Fruit fly (Drosophila melanogaster) whole organism, embryonic: ENCODE data around the gene CG42758.

Experiments
- Atf3 ChIP-seq: fragments of 200-800 bp; sonication (Bioruptor generic); optimal IDR thresholded peaks from 3 replicates; lab custom pipeline; 2016; ENCODE audit warnings: missing biosample characterization, missing genetic modification characterization
- B-H1 ChIP-seq: fragments of 200-800 bp; sonication (Bioruptor generic); IDR thresholded peaks from 3 replicates; pipeline ENCODE4 v1.3.6; 2022; ENCODE audit warnings: missing biosample characterization, missing genetic modification characterization
- CG10147 ChIP-seq: fragments of 200-800 bp; sonication (Bioruptor generic); optimal IDR thresholded peaks from 2 replicates; lab custom pipeline; 2019; ENCODE audit warnings: missing biosample characterization, mild to moderate bottlenecking, missing genetic modification characterization, moderate library complexity
- CG10267 ChIP-seq: fragments of 200-800 bp; sonication (Bioruptor generic); optimal IDR thresholded peaks from 2 replicates; lab custom pipeline; 2018; ENCODE audit warnings: missing biosample characterization, mild to moderate bottlenecking, missing genetic modification characterization, moderate library complexity
- CG10431 ChIP-seq: fragments of 200-800 bp; sonication (Bioruptor generic); optimal IDR thresholded peaks from 3 replicates; lab custom pipeline; 2018; ENCODE audit warnings: missing biosample characterization, mild to moderate bottlenecking, missing genetic modification characterization
- CG10565 ChIP-seq: fragments of 200-800 bp; sonication (Bioruptor generic); optimal IDR thresholded peaks from 3 replicates; lab custom pipeline; 2016; ENCODE audit warnings: missing biosample characterization, mild to moderate bottlenecking, missing genetic modification characterization
- CG10979 ChIP-seq: fragments of 200-800 bp; sonication (Bioruptor generic); optimal IDR thresholded peaks from 2 replicates; lab custom pipeline; 2018; ENCODE audit warnings: missing biosample characterization, mild to moderate bottlenecking, missing genetic modification characterization, moderate library complexity
- CG11398 ChIP-seq: fragments of 200-800 bp; sonication (Bioruptor generic); optimal IDR thresholded peaks from 2 replicates; lab custom pipeline; 2016; ENCODE audit warnings: missing biosample characterization, missing genetic modification characterization
- CG12071 ChIP-seq: fragments of 200-800 bp; sonication (Bioruptor generic); optimal IDR thresholded peaks from 3 replicates; lab custom pipeline; 2018; ENCODE audit warnings: missing biosample characterization, mild to moderate bottlenecking, missing genetic modification characterization
- CG13624 ChIP-seq: fragments of 200-800 bp; sonication (Bioruptor generic); optimal IDR thresholded peaks from 2 replicates; lab custom pipeline; 2016; ENCODE audit warnings: missing biosample characterization, missing genetic modification characterization
- CG1529 ChIP-seq: fragments of 200-800 bp; sonication (Bioruptor generic); optimal IDR thresholded peaks from 3 replicates; lab custom pipeline; 2018; ENCODE audit warnings: missing biosample characterization, missing genetic modification characterization
- CG17186 ChIP-seq: fragments of 200-800 bp; sonication (Bioruptor generic); optimal IDR thresholded peaks from 3 replicates; lab custom pipeline; 2017; ENCODE audit warnings: missing biosample characterization, missing genetic modification reagents, missing genetic modification characterization
- CG1832 ChIP-seq: fragments of 200-800 bp; sonication (Bioruptor generic); optimal IDR thresholded peaks from 2 replicates; lab custom pipeline; 2017; ENCODE audit warnings: missing biosample characterization, mild to moderate bottlenecking, missing genetic modification characterization, inconsistent platforms
- CG2712 ChIP-seq: fragments of 200-800 bp; optimal IDR thresholded peaks from 3 replicates; lab custom pipeline; 2019; ENCODE audit warnings: missing biosample characterization, mild to moderate bottlenecking, missing genetic modification characterization, moderate library complexity
- CG31388 ChIP-seq: fragments of 200-800 bp; sonication (Bioruptor generic); optimal IDR thresholded peaks from 2 replicates; lab custom pipeline; 2016; ENCODE audit warnings: missing biosample characterization, missing genetic modification characterization
- CG34376 ChIP-seq: fragments of 200-800 bp; sonication (Bioruptor generic); optimal IDR thresholded peaks from 2 replicates; lab custom pipeline; 2018; ENCODE audit warnings: missing biosample characterization, mild to moderate bottlenecking, missing genetic modification characterization
- CG6254 ChIP-seq: fragments of 200-800 bp; sonication (Bioruptor generic); optimal IDR thresholded peaks from 3 replicates; lab custom pipeline; 2017; ENCODE audit warnings: mild to moderate bottlenecking, missing biosample characterization, missing genetic modification reagents, missing genetic modification characterization
- CG6791 ChIP-seq: fragments of 200-800 bp; sonication (Bioruptor generic); IDR thresholded peaks from 3 replicates; pipeline ENCODE4 v1.3.6; 2022; ENCODE audit warnings: missing biosample characterization, missing genetic modification characterization; ENCODE audit not compliant: partially characterized antibody
- CG9876 ChIP-seq: fragments of 200-800 bp; sonication (Bioruptor generic); optimal IDR thresholded peaks from 2 replicates; lab custom pipeline; 2016; ENCODE audit warnings: missing biosample characterization, missing genetic modification characterization
- Dref ChIP-seq: fragments of 200-800 bp; sonication (Bioruptor generic); IDR thresholded peaks from 2 replicates; pipeline ENCODE4 v1.3.6; 2022; ENCODE audit warnings: missing biosample characterization, missing genetic modification characterization
- Ets65A ChIP-seq: fragments of 200-800 bp; sonication (Bioruptor generic); peaks from one replicate; lab custom pipeline; 2016; ENCODE audit warnings: missing biosample characterization, missing genetic modification characterization
- HLH54F ChIP-seq: fragments of 200-800 bp; sonication (Bioruptor generic); optimal IDR thresholded peaks from 3 replicates; lab custom pipeline; 2016; ENCODE audit warnings: missing biosample characterization, missing genetic modification characterization
- Hmr ChIP-seq: fragments of 200-800 bp; sonication (Bioruptor generic); optimal IDR thresholded peaks from 3 replicates; lab custom pipeline; 2017; ENCODE audit warnings: mild to moderate bottlenecking, missing biosample characterization, missing genetic modification reagents, missing genetic modification characterization
- Med ChIP-seq: fragments of 200-800 bp; sonication (Bioruptor generic); peaks from one replicate; lab custom pipeline; 2016; ENCODE audit warnings: missing biosample characterization, missing genetic modification characterization, mild to moderate bottlenecking, inconsistent platforms, moderate library complexity
- Neu2 ChIP-seq: fragments of 200-800 bp; sonication (Bioruptor generic); optimal IDR thresholded peaks from 3 replicates; lab custom pipeline; 2016; ENCODE audit warnings: missing biosample characterization, missing genetic modification characterization, borderline replicate concordance
- Nf-YA ChIP-seq: fragments of 200-800 bp; sonication (Bioruptor generic); IDR thresholded peaks from 2 replicates; pipeline ENCODE4 v1.3.6; 2022; ENCODE audit warnings: missing biosample characterization, missing genetic modification characterization
- Pdp1 ChIP-seq, 2 experiments: fragments of 200-800 bp; sonication (Bioruptor generic); optimal IDR thresholded peaks; 3 replicates each; lab custom pipeline; 2016; ENCODE audit warnings: missing biosample characterization in 2 of 2, missing genetic modification characterization in 2 of 2, mild to moderate bottlenecking in 1 of 2, moderate library complexity in 1 of 2
- Spps ChIP-seq: fragments of 200-800 bp; sonication (Bioruptor generic); optimal IDR thresholded peaks from 2 replicates; lab custom pipeline; 2018; ENCODE audit warnings: missing biosample characterization, mild to moderate bottlenecking, missing genetic modification characterization
- Stat92E ChIP-seq, 3 experiments: fragments of >200 bp in 2 of 3; fragments of 200-800 bp in 1 of 3; sonication (Bioruptor generic) in 1 of 3; optimal IDR thresholded peaks; 2 replicates each; lab custom pipeline; 2017 to 2019; ENCODE audit warnings: missing biosample characterization in 3 of 3, missing genetic modification characterization in 3 of 3, mild to moderate bottlenecking in 1 of 3, moderate library complexity in 1 of 3
- ab ChIP-seq: fragments of 200-800 bp; sonication (Bioruptor generic); optimal IDR thresholded peaks from 2 replicates; lab custom pipeline; 2016; ENCODE audit warnings: missing biosample characterization, missing genetic modification characterization
- az2 ChIP-seq: fragments of 200-800 bp; sonication (Bioruptor generic); optimal IDR thresholded peaks from 3 replicates; lab custom pipeline; 2016; ENCODE audit warnings: missing biosample characterization, missing genetic modification characterization
- bab2 ChIP-seq: fragments of 200-800 bp; sonication (Bioruptor generic); optimal IDR thresholded peaks from 2 replicates; lab custom pipeline; 2016; ENCODE audit warnings: missing biosample characterization, missing genetic modification characterization
- bbx ChIP-seq: fragments of 200-800 bp; sonication (Bioruptor generic); IDR thresholded peaks from 2 replicates; pipeline ENCODE4 v1.3.6; 2022; ENCODE audit warnings: missing biosample characterization, missing genetic modification characterization; ENCODE audit not compliant: partially characterized antibody
- bcd ChIP-seq: fragments of 200-800 bp; sonication (Bioruptor generic); optimal IDR thresholded peaks from 2 replicates; lab custom pipeline; 2017; ENCODE audit warnings: missing biosample characterization, mild to moderate bottlenecking, missing genetic modification characterization
- bsh ChIP-seq, 2 experiments: fragments of 200-800 bp; sonication (Bioruptor generic); optimal IDR thresholded peaks; 2 replicates each; lab custom pipeline; 2017 to 2018; ENCODE audit warnings: mild to moderate bottlenecking in 2 of 2, missing biosample characterization in 2 of 2, missing genetic modification characterization in 2 of 2, moderate library complexity in 1 of 2
- crol ChIP-seq: fragments of 200-800 bp; sonication (Bioruptor generic); IDR thresholded peaks from 2 replicates; pipeline ENCODE4 v1.3.6; 2022; ENCODE audit warnings: missing biosample characterization, missing genetic modification characterization
- dmrt11E ChIP-seq: fragments of 200-800 bp; sonication (Bioruptor generic); optimal IDR thresholded peaks from 3 replicates; lab custom pipeline; 2018; ENCODE audit warnings: missing biosample characterization, mild to moderate bottlenecking, missing genetic modification characterization, moderate library complexity
- fu2 ChIP-seq: fragments of 200-800 bp; sonication (Bioruptor generic); optimal IDR thresholded peaks from 2 replicates; lab custom pipeline; 2016; ENCODE audit warnings: missing biosample characterization, missing genetic modification characterization
- gem ChIP-seq: fragments of 200-800 bp; sonication (Bioruptor generic); optimal IDR thresholded peaks from 2 replicates; lab custom pipeline; 2019; ENCODE audit warnings: missing biosample characterization, mild to moderate bottlenecking, missing genetic modification characterization, moderate library complexity
- grn ChIP-seq: fragments of 200-800 bp; sonication (Bioruptor generic); optimal IDR thresholded peaks from 3 replicates; lab custom pipeline; 2017; ENCODE audit warnings: missing biosample characterization, missing genetic modification characterization
- hkb ChIP-seq, 2 experiments: fragments of 200-800 bp in 1 of 2; fragments of >200 bp in 1 of 2; sonication (Bioruptor generic) in 1 of 2; IDR thresholded peaks in 1 of 2; optimal IDR thresholded peaks in 1 of 2; 2 replicates each; pipeline versions ENCODE4 v1.3.6 to Lab custom; 2017 to 2022; ENCODE audit warnings: missing biosample characterization in 1 of 2, missing genetic modification characterization in 1 of 2
- kah ChIP-seq: fragments of 200-800 bp; sonication (Bioruptor generic); optimal IDR thresholded peaks from 2 replicates; lab custom pipeline; 2018; ENCODE audit warnings: missing biosample characterization, mild to moderate bottlenecking, missing genetic modification characterization
- kni ChIP-seq: fragments of 200-800 bp; sonication (Bioruptor generic); optimal IDR thresholded peaks from 3 replicates; lab custom pipeline; 2017; ENCODE audit warnings: mild to moderate bottlenecking, missing biosample characterization, missing genetic modification reagents, missing genetic modification characterization
- lola ChIP-seq, 3 experiments: fragments of >200 bp in 2 of 3; fragments of 200-800 bp in 1 of 3; sonication (Bioruptor generic) in 1 of 3; optimal IDR thresholded peaks; 2 replicates each; lab custom pipeline; 2017 to 2019; ENCODE audit warnings: missing biosample characterization in 3 of 3, missing genetic modification characterization in 3 of 3, mild to moderate bottlenecking in 1 of 3, moderate library complexity in 1 of 3
- salm ChIP-seq: fragments of 200-800 bp; sonication (Bioruptor generic); optimal IDR thresholded peaks from 2 replicates; lab custom pipeline; 2018; ENCODE audit warnings: missing biosample characterization, mild to moderate bottlenecking, missing genetic modification characterization
- slp2 ChIP-seq: fragments of 200-800 bp; sonication (Bioruptor generic); optimal IDR thresholded peaks from 2 replicates; lab custom pipeline; 2016; ENCODE audit warnings: missing biosample characterization, missing genetic modification characterization
- stc ChIP-seq: fragments of 200-800 bp; sonication (Bioruptor generic); IDR thresholded peaks from 2 replicates; pipeline ENCODE4 v1.3.6; 2022; ENCODE audit warnings: missing biosample characterization, missing genetic modification characterization
- unc-4 ChIP-seq: fragments of 200-800 bp; sonication (Bioruptor generic); IDR thresholded peaks from 2 replicates; pipeline ENCODE4 v1.3.6; 2022; ENCODE audit warnings: missing biosample characterization, missing genetic modification characterization; ENCODE audit not compliant: partially characterized antibody
- wdn ChIP-seq: fragments of 200-800 bp; sonication (Bioruptor generic); IDR thresholded peaks from 2 replicates; pipeline ENCODE4 v1.3.6; 2022; ENCODE audit warnings: missing biosample characterization, missing genetic modification characterization
- wor ChIP-seq: fragments of 200-800 bp; sonication (Bioruptor generic); IDR thresholded peaks from 2 replicates; pipeline ENCODE4 v1.3.6; 2022; ENCODE audit warnings: missing biosample characterization, missing genetic modification characterization

The CG42758 gene

DNA sequence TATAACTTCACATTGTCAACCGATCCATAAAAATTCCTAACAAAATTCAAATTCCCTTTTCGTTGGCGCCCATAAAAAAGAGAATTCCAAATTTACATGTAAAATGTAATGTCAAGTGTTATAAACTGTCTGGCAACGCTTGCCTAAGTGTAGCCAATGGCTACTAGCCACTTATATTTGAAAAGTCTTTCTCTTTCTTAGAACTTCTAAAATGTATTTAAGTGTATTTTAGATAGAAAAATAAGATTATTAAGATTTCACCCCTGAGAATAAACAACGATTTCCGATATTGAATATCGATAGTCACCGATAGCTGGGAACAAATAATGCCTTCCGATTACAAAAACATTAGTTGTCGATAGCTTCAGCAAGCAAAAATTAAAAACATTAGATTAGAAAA, 7.6 kb upstream of the CG42758 start, which contains the start of gene CG34039 (continued):
- TF ChIP-seq CG31388 (GFP tag; lab: Kevin White, UChicago) (no peak), Spps (no peak), ab (GFP tag; lab: Kevin White, UChicago) (no peak), kni (GFP tag; lab: Kevin White, UChicago) (no peak), CG10979 (tag; lab: Kevin White, UChicago) (no peak), CG9876 (GFP tag; lab: Kevin White, UChicago) (no peak), Ets65A (GFP tag; lab: Kevin White, UChicago) (no peak), Dref (GFP tag; lab: Robert Waterston, UW) (peak; percentile 90), bcd (GFP tag; lab: Kevin White, UChicago) (no peak), hkb (optimal IDR thresholded peaks at IDR 0.05; lab: Kevin White, UChicago) (no peak), hkb (GFP tag; IDR thresholded peaks at IDR 0.05; lab: Robert Waterston, UW) (no peak), Nf-YA (no peak), Hmr (GFP tag; lab: Kevin White, UChicago) (peak; percentile 33), bab2 (GFP tag; lab: Kevin White, UChicago) (no peak), CG10147 (GFP tag; lab: Kevin White, UChicago) (peak; percentile 52), CG11398 (GFP tag; lab: Kevin White, UChicago) (no peak), CG13624 (GFP tag; lab: Kevin White, UChicago) (no peak), Med (GFP tag; lab: Kevin White, UChicago) (peak; percentile 76), Pdp1 (GFP tag; optimal IDR thresholded peaks at IDR 0.05; lab: Kevin White, UChicago) (no peak), CG34376 (GFP tag; lab: Kevin White, UChicago) (no peak), slp2 (GFP tag; lab: Kevin White, UChicago) (no peak), B-H1 (no peak), az2 (no peak), CG10267 (tag; lab: Kevin White, UChicago) (peak; percentile 67), unc-4 (GFP tag; lab: Robert Waterston, UW) (peak; percentile 97), gem (peak; percentile 41), bsh (GFP tag; optimal IDR thresholded peaks at IDR 0.05; lab: Kevin White, UChicago) (no peak), Neu2 (GFP tag; lab: Kevin White, UChicago) (no peak), CG6791 (GFP tag; lab: Robert Waterston, UW) (peak; percentile 95), CG17186 (no peak), CG1832 (GFP tag; lab: Kevin White, UChicago) (no peak), wor (GFP tag; lab: Robert Waterston, UW) (no peak), CG10431 (no peak), wdn (GFP tag; lab: Robert Waterston, UW) (no peak), Atf3 (no peak), dmrt11E (no peak), CG2712 (tag; lab: Kevin White, UChicago) (peak; percentile 58), crol (GFP tag; lab: Robert Waterston, UW) (no peak), grn (GFP tag; lab: Kevin White, UChicago) (no peak), fu2 (GFP tag; lab: Kevin White, UChicago) (no peak), CG12071 (no peak), Stat92E (GFP tag; optimal IDR thresholded peaks at IDR 0.05; lab: Kevin White, UChicago) (no peak), CG6254 (GFP tag; lab: Kevin White, UChicago) (no peak), HLH54F (GFP tag; lab: Kevin White, UChicago) (no peak), kah (no peak), salm (tag; lab: Kevin White, UChicago) (no peak), lola (GFP tag; optimal IDR thresholded peaks at IDR 0.05; lab: Kevin White, UChicago) (no peak), CG1529 (GFP tag; lab: Kevin White, UChicago) (no peak), bbx (GFP tag; lab: Robert Waterston, UW) (peak; percentile 96), stc (GFP tag; lab: Robert Waterston, UW) (no peak), CG10565 (GFP tag; lab: Kevin White, UChicago) (no peak)
